Fruit fly (Drosophila melanogaster) whole organism, adult: ENCODE results near the gene CG17440.

Experiments
- CG11617 ChIP-seq: fragments of 200-800 bp; sonication (Bioruptor generic); optimal IDR thresholded peaks from 2 replicates; lab custom pipeline; 2017; ENCODE audit warnings: mild to moderate bottlenecking, missing biosample characterization, missing genetic modification reagents, missing genetic modification characterization
- CG12768 ChIP-seq: fragments of 200-800 bp; sonication (Bioruptor generic); optimal IDR thresholded peaks from 2 replicates; lab custom pipeline; 2017; ENCODE audit warnings: missing biosample characterization, missing genetic modification characterization, mild to moderate bottlenecking, moderate library complexity, missing genetic modification reagents
- CG14711 ChIP-seq: fragments of 200-800 bp; sonication (Bioruptor generic); optimal IDR thresholded peaks from 2 replicates; lab custom pipeline; 2018; ENCODE audit warnings: missing biosample characterization, mild to moderate bottlenecking, missing genetic modification characterization, moderate library complexity
- CG1620 ChIP-seq: fragments of 200-800 bp; sonication (Bioruptor generic); optimal IDR thresholded peaks from 2 replicates; lab custom pipeline; 2016; ENCODE audit warnings: missing biosample characterization, missing genetic modification characterization
- CG33017 ChIP-seq: fragments of 200-800 bp; sonication (Bioruptor generic); optimal IDR thresholded peaks from 2 replicates; lab custom pipeline; 2018; ENCODE audit warnings: missing biosample characterization, mild to moderate bottlenecking, missing genetic modification characterization, moderate library complexity
- CG5204 ChIP-seq: fragments of 200-800 bp; sonication (Bioruptor generic); optimal IDR thresholded peaks from 2 replicates; lab custom pipeline; 2016; ENCODE audit warnings: missing biosample characterization, missing genetic modification characterization
- CG7045 ChIP-seq: fragments of 200-800 bp; sonication (Bioruptor generic); optimal IDR thresholded peaks from 2 replicates; lab custom pipeline; 2017; ENCODE audit warnings: missing biosample characterization, mild to moderate bottlenecking, missing genetic modification characterization
- CG7101 ChIP-seq: fragments of 200-800 bp; sonication (Bioruptor generic); optimal IDR thresholded peaks from 2 replicates; lab custom pipeline; 2018; ENCODE audit warnings: missing biosample characterization, mild to moderate bottlenecking, missing genetic modification characterization, moderate library complexity
- Clk ChIP-seq: fragments of 200-800 bp; sonication (Bioruptor generic); optimal IDR thresholded peaks from 2 replicates; lab custom pipeline; 2017; ENCODE audit warnings: missing biosample characterization, missing genetic modification characterization
- Crg-1 ChIP-seq: fragments of 200-800 bp; sonication (Bioruptor generic); optimal IDR thresholded peaks from 2 replicates; lab custom pipeline; 2016; ENCODE audit warnings: missing biosample characterization, missing genetic modification characterization
- Hr96 ChIP-seq: fragments of 200-800 bp; sonication (Bioruptor generic); optimal IDR thresholded peaks from 2 replicates; lab custom pipeline; 2016; ENCODE audit warnings: missing biosample characterization, missing genetic modification characterization
- Mnt ChIP-seq: fragments of 200-800 bp; sonication (Bioruptor generic); optimal IDR thresholded peaks from 2 replicates; lab custom pipeline; 2016; ENCODE audit warnings: missing biosample characterization, mild to moderate bottlenecking, missing genetic modification characterization
- bab1 ChIP-seq: fragments of 200-800 bp; sonication (Bioruptor generic); optimal IDR thresholded peaks from 3 replicates; lab custom pipeline; 2019; ENCODE audit warnings: missing biosample characterization, mild to moderate bottlenecking, missing genetic modification characterization, moderate library complexity
- cic ChIP-seq: fragments of 200-800 bp; sonication (Bioruptor generic); optimal IDR thresholded peaks from 2 replicates; lab custom pipeline; 2017; ENCODE audit warnings: missing biosample characterization, mild to moderate bottlenecking, missing genetic modification characterization, moderate library complexity
- cnc ChIP-seq, 2 experiments: fragments of >200 bp; optimal IDR thresholded peaks; 2 replicates each; lab custom pipeline; 2017
- kay ChIP-seq: fragments of 200-800 bp; sonication (Bioruptor generic); peaks from one replicate; lab custom pipeline; 2016; ENCODE audit warnings: missing biosample characterization, missing genetic modification characterization, borderline replicate concordance
- ovo ChIP-seq: fragments of 200-800 bp; sonication (Bioruptor generic); optimal IDR thresholded peaks from 2 replicates; lab custom pipeline; 2016; ENCODE audit warnings: missing biosample characterization, missing genetic modification characterization
- pad ChIP-seq: fragments of 200-800 bp; sonication (Bioruptor generic); optimal IDR thresholded peaks from 3 replicates; lab custom pipeline; 2017; ENCODE audit warnings: missing biosample characterization, missing genetic modification characterization, mild to moderate bottlenecking, moderate library complexity, missing genetic modification reagents
- tj ChIP-seq: fragments of 200-800 bp; sonication (Bioruptor generic); optimal IDR thresholded peaks from 3 replicates; lab custom pipeline; 2017; ENCODE audit warnings: missing biosample characterization, mild to moderate bottlenecking, missing genetic modification characterization, moderate library complexity
- toe ChIP-seq: fragments of 200-800 bp; sonication (Bioruptor generic); optimal IDR thresholded peaks from 2 replicates; lab custom pipeline; 2016; ENCODE audit warnings: missing biosample characterization, missing genetic modification characterization

Gene CG17440

dm6 chrX:9296518-9296917 is 26.8 kb upstream of the CG17440 start:
- no peak for TF ChIP-seq CG12768 (GFP tag; lab: Kevin White, UChicago)
- no peak for TF ChIP-seq Hr96 (GFP tag; lab: Kevin White, UChicago)
- TF ChIP-seq toe (GFP tag; lab: Kevin White, UChicago): no peak
- TF ChIP-seq CG5204: no peak
- no peak for TF ChIP-seq Clk
- no peak for TF ChIP-seq CG33017
- TF ChIP-seq Mnt (GFP tag; lab: Kevin White, UChicago): no peak
- no peak for TF ChIP-seq CG7101
- TF ChIP-seq Crg-1: no peak
- TF ChIP-seq CG7045 (GFP tag; lab: Kevin White, UChicago): no peak
- no peak for TF ChIP-seq pad (GFP tag; lab: Kevin White, UChicago)
- TF ChIP-seq CG1620 (GFP tag; lab: Kevin White, UChicago): no peak
- TF ChIP-seq cnc (optimal IDR thresholded peaks at IDR 0.05; lab: Kevin White, UChicago): no peak
- TF ChIP-seq tj (GFP tag; lab: Kevin White, UChicago): no peak
- no peak for TF ChIP-seq CG14711 (tag; lab: Kevin White, UChicago)
- TF ChIP-seq bab1 (GFP tag; lab: Kevin White, UChicago): no peak
- TF ChIP-seq CG11617 (GFP tag; lab: Kevin White, UChicago): no peak
- no peak for TF ChIP-seq cic (GFP tag; lab: Kevin White, UChicago)
- TF ChIP-seq ovo: no peak
- TF ChIP-seq kay (GFP tag; lab: Kevin White, UChicago): no peak

- no peak for TF ChIP-seq CG7101
- no peak for TF ChIP-seq kay (GFP tag; lab: Kevin White, UChicago)
- TF ChIP-seq CG5204: no peak
- TF ChIP-seq CG7045 (GFP tag; lab: Kevin White, UChicago): no peak
- no peak for TF ChIP-seq toe (GFP tag; lab: Kevin White, UChicago)
- TF ChIP-seq cnc (optimal IDR thresholded peaks at IDR 0.05; lab: Kevin White, UChicago): no peak
- TF ChIP-seq CG11617 (GFP tag; lab: Kevin White, UChicago): no peak
- TF ChIP-seq pad (GFP tag; lab: Kevin White, UChicago): no peak
- TF ChIP-seq Clk: no peak
- no peak for TF ChIP-seq CG12768 (GFP tag; lab: Kevin White, UChicago)
- no peak for TF ChIP-seq tj (GFP tag; lab: Kevin White, UChicago)
- TF ChIP-seq ovo: no peak
Observed at dm6 chrX:9295518-9295917, 25.8 kb upstream of the CG17440 start.

DNA sequence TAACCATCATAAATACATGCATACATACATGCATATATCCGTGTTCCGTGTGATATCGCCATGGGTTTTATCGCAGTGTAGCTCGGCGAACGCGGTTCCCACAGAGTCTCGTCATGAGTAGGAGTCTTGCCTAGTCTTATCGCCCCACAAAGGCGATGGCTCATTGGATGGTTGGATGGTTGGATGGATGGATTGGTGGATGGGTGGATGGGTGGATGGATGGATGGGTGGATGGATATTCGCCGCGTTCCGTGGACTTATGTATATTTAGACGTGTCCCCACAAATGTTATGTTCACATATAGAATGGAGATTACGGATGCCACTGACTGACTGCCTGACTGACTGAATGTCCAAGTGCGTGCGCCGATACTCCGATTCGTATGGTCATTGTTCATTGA is 21.5 kb upstream of the CG17440 start:
- TF ChIP-seq CG1620 (GFP tag; lab: Kevin White, UChicago) (no peak), Mnt (GFP tag; lab: Kevin White, UChicago) (no peak), CG7101 (no peak), Crg-1 (no peak), CG7045 (GFP tag; lab: Kevin White, UChicago) (no peak), cnc (optimal IDR thresholded peaks at IDR 0.05; lab: Kevin White, UChicago) (no peak), Hr96 (GFP tag; lab: Kevin White, UChicago) (no peak), Clk (no peak), kay (GFP tag; lab: Kevin White, UChicago) (no peak), ovo (no peak), tj (GFP tag; lab: Kevin White, UChicago) (no peak), CG14711 (tag; lab: Kevin White, UChicago) (no peak), pad (GFP tag; lab: Kevin White, UChicago) (no peak), CG5204 (no peak), cic (GFP tag; lab: Kevin White, UChicago) (no peak)

- TF ChIP-seq Clk: no peak
- no peak for TF ChIP-seq CG33017
- TF ChIP-seq cic (GFP tag; lab: Kevin White, UChicago): no peak
- TF ChIP-seq Mnt (GFP tag; lab: Kevin White, UChicago): no peak
- TF ChIP-seq Hr96 (GFP tag; lab: Kevin White, UChicago): no peak
- no peak for TF ChIP-seq Crg-1
- no peak for TF ChIP-seq pad (GFP tag; lab: Kevin White, UChicago)
- TF ChIP-seq kay (GFP tag; lab: Kevin White, UChicago): no peak
- TF ChIP-seq CG12768 (GFP tag; lab: Kevin White, UChicago): no peak
- TF ChIP-seq CG14711 (tag; lab: Kevin White, UChicago): no peak
- TF ChIP-seq CG7045 (GFP tag; lab: Kevin White, UChicago): no peak
- no peak for TF ChIP-seq CG1620 (GFP tag; lab: Kevin White, UChicago)
Observed at dm6 chrX:9286386-9286785, 16.7 kb upstream of the CG17440 start.

DNA sequence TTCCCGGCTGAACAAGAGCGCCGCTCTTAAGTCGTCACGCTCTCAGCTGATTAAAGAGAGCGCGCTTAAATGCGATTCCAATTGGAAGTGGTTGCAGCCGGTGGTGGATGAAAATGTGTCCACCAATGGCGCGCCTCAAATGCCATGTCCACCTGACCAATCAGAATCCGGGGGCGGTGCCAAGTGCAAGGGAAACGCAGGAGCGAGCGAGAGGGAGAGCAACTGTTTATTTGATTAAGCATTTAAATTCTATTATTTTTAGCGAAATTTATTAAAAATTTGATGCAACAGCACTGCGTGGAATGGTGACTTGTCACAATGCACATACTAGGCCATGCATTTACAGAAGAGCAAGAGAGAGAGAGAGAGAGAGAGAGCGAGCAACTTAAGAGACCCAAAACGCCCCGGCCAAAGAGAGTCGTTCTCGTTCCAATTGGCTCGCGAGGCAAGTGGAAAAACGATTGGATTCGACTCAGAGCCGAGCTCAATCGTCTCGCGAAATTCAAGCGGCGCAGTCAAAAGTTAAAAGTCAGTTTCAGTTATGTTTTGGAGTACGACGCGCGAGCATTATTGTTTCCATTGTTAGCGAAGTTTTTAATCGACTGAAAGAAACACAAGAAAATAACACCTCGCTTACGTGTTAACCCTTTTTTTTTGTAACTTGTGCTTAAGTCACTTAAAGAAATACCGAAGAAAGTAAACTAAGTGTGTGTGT is 14.5 kb upstream of the CG17440 start, which contains the start of gene lz:
lz (plus strand) TSS at position 626 of the 715 bp plus-strand sequence.
- no peak for TF ChIP-seq CG33017
- TF ChIP-seq CG1620 (GFP tag; lab: Kevin White, UChicago): no peak
- no peak for TF ChIP-seq CG7045 (GFP tag; lab: Kevin White, UChicago)
- no peak for TF ChIP-seq Crg-1
- TF ChIP-seq tj (GFP tag; lab: Kevin White, UChicago): no peak
- TF ChIP-seq Hr96 (GFP tag; lab: Kevin White, UChicago): no peak
- TF ChIP-seq Mnt (GFP tag; lab: Kevin White, UChicago): no peak
- TF ChIP-seq CG7101: no peak

dm6 chrX:9282783-9283289 is 13.1 kb upstream of the CG17440 start, which contains the start of gene c11.1:
Gene c11.1, minus strand, starts transcription at chrX:9283117.
- TF ChIP-seq CG14711 (tag; lab: Kevin White, UChicago) (no peak), pad (GFP tag; lab: Kevin White, UChicago) (no peak), CG11617 (GFP tag; lab: Kevin White, UChicago) (no peak), Crg-1 (no peak), kay (GFP tag; lab: Kevin White, UChicago) (no peak), toe (GFP tag; lab: Kevin White, UChicago) (no peak), CG33017 (no peak), CG1620 (GFP tag; lab: Kevin White, UChicago) (no peak), CG5204 (no peak), cnc (optimal IDR thresholded peaks at IDR 0.05; lab: Kevin White, UChicago) (no peak), bab1 (GFP tag; lab: Kevin White, UChicago) (peak; percentile 49), tj (GFP tag; lab: Kevin White, UChicago) (peak; percentile 9), CG12768 (GFP tag; lab: Kevin White, UChicago) (no peak), Mnt (GFP tag; lab: Kevin White, UChicago) (peak; percentile 56), cic (GFP tag; lab: Kevin White, UChicago) (no peak)
